Worm (Caenorhabditis elegans): ENCODE results near the gene gtbp-1.
A peak's percentile ranks its signal among the peaks of the same experiment; 100 is the strongest.

DNA sequence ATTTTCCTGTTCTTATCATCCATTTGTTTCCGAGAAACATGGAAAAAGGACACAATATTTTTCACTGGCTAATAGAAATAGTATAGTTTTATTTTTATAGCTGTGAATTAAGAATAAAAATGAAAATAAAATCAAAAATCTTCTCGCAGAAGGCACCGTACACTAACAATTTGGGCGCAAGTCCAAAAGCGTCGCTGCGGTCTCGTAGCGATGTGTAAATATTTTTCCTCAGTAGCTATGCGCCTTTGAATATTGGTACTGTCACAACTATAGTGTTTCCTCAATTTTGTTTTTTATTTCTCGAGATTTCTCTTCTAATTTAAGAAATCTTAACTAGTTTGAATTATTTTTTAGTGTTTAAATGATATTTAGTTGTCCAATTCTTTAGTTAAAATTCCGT is 28.3 kb upstream of the gtbp-1 start:
- TF ChIP-seq F57C9.4 (tag; optimal IDR thresholded peaks at IDR 0.05) = no peak
- TF ChIP-seq snpc-4 (GFP tag; optimal IDR thresholded peaks at IDR 0.05) = no peak
- peak in 1 of 4 experiments; percentile 24 for TF ChIP-seq snpc-4 (tag; optimal IDR thresholded peaks at IDR 0.05)
- no peak for TF ChIP-seq T07F8.4 (tag; optimal IDR thresholded peaks at IDR 0.05)
- no peak for TF ChIP-seq lin-35 (GFP tag; optimal IDR thresholded peaks at IDR 0.05)
- TF ChIP-seq zim-3 (tag; optimal IDR thresholded peaks at IDR 0.05) = no peak
- TF ChIP-seq Y79H2A.3 (GFP tag; conservative IDR thresholded peaks at IDR 0.05) = no peak
- TF ChIP-seq gei-17 (GFP tag; optimal IDR thresholded peaks at IDR 0.05) = no peak
- TF ChIP-seq ama-1 (optimal IDR thresholded peaks at IDR 0.05) = no peak
- no peak for TF ChIP-seq ama-1 (GFP tag; optimal IDR thresholded peaks at IDR 0.05)
- 0 out of 2 replicates have a peak, but pooled peaks have one; percentile 33 for TF ChIP-seq ceh-91 (GFP tag; IDR thresholded peaks at IDR 0.05)

All from whole organism, young adult.